Worm (Caenorhabditis elegans) whole organism, late embryonic: ENCODE data around the gene F46G11.2.

Experiments used
- C08G9.2 ChIP-seq: sonication (generic microtip); optimal IDR thresholded peaks from 2 replicates; lab custom pipeline; 2016; ENCODE audit warnings: mild to moderate bottlenecking, missing genetic modification characterization, moderate library complexity, missing compliant biosample characterization
- F13H6.1 ChIP-seq: sonication (generic microtip); optimal IDR thresholded peaks from 2 replicates; lab custom pipeline; 2016; ENCODE audit warnings: missing genetic modification characterization, missing compliant biosample characterization
- K02D7.2 ChIP-seq: sonication (generic microtip); optimal IDR thresholded peaks from 2 replicates; lab custom pipeline; 2017; ENCODE audit warnings: mild to moderate bottlenecking, missing genetic modification characterization, missing compliant biosample characterization
- T23F11.4 ChIP-seq: fragments of 200-800 bp; sonication (Bioruptor generic); optimal IDR thresholded peaks from 2 replicates; lab custom pipeline; 2018; ENCODE audit warnings: mild to moderate bottlenecking, missing genetic modification characterization, missing compliant biosample characterization
- Y22D7AL.16 ChIP-seq: sonication (generic microtip); optimal IDR thresholded peaks from 2 replicates; lab custom pipeline; 2016; ENCODE audit warnings: missing genetic modification characterization, missing compliant biosample characterization
- ama-1 ChIP-seq: fragments of 150-350 bp; optimal IDR thresholded peaks from 2 replicates; lab custom pipeline; 2014
- ceh-14 ChIP-seq: sonication (generic microtip); optimal IDR thresholded peaks from 2 replicates; lab custom pipeline; 2016; ENCODE audit warnings: missing genotype, missing genetic modification characterization, missing compliant biosample characterization
- ceh-2 ChIP-seq: sonication (generic microtip); optimal IDR thresholded peaks from 2 replicates; lab custom pipeline; 2016; ENCODE audit warnings: missing genotype, missing genetic modification characterization, missing compliant biosample characterization
- ceh-24 ChIP-seq: sonication (generic microtip); optimal IDR thresholded peaks from 2 replicates; lab custom pipeline; 2016; ENCODE audit warnings: mild to moderate bottlenecking, missing genetic modification characterization, missing compliant biosample characterization
- ceh-31 ChIP-seq: sonication (generic microtip); optimal IDR thresholded peaks from 2 replicates; lab custom pipeline; 2016; ENCODE audit warnings: missing genetic modification characterization, missing compliant biosample characterization
- ceh-34 ChIP-seq: sonication (generic microtip); optimal IDR thresholded peaks from 2 replicates; lab custom pipeline; 2016; ENCODE audit warnings: mild to moderate bottlenecking, missing genetic modification characterization, missing compliant biosample characterization
- ceh-48 ChIP-seq: sonication (generic microtip); optimal IDR thresholded peaks from 2 replicates; lab custom pipeline; 2016; ENCODE audit warnings: missing genetic modification characterization, inconsistent platforms, missing compliant biosample characterization
- dmd-4 ChIP-seq: sonication (generic microtip); optimal IDR thresholded peaks from 2 replicates; lab custom pipeline; 2016; ENCODE audit warnings: borderline replicate concordance, missing genetic modification characterization, missing compliant biosample characterization
- elt-2 ChIP-seq: sonication (generic microtip); optimal IDR thresholded peaks from 2 replicates; lab custom pipeline; 2016; ENCODE audit warnings: missing genetic modification reagents, missing genetic modification characterization, missing compliant biosample characterization
- fax-1 ChIP-seq: sonication (generic microtip); optimal IDR thresholded peaks from 2 replicates; lab custom pipeline; 2016; ENCODE audit warnings: missing genotype, missing genetic modification characterization, missing compliant biosample characterization
- fkh-6 ChIP-seq: sonication (generic microtip); optimal IDR thresholded peaks from 2 replicates; lab custom pipeline; 2016; ENCODE audit warnings: missing genetic modification characterization, missing compliant biosample characterization
- gmeb-2 ChIP-seq: sonication (generic microtip); optimal IDR thresholded peaks from 2 replicates; lab custom pipeline; 2016; ENCODE audit warnings: missing genetic modification characterization, inconsistent platforms, missing compliant biosample characterization
- hlh-13 ChIP-seq: fragments of 200-800 bp; sonication (Bioruptor generic); optimal IDR thresholded peaks from 2 replicates; lab custom pipeline; 2018; ENCODE audit warnings: mild to moderate bottlenecking, missing genetic modification characterization, missing compliant biosample characterization
- lim-6 ChIP-seq: sonication (generic microtip); optimal IDR thresholded peaks from 2 replicates; lab custom pipeline; 2016; ENCODE audit warnings: missing genetic modification characterization, missing compliant biosample characterization
- lin-11 ChIP-seq: fragments of 200-800 bp; sonication (Bioruptor generic); optimal IDR thresholded peaks from 2 replicates; lab custom pipeline; 2018; ENCODE audit warnings: mild to moderate bottlenecking, missing genetic modification characterization, missing compliant biosample characterization
- nhr-11 ChIP-seq: fragments of 150-350 bp; optimal IDR thresholded peaks from 2 replicates; lab custom pipeline; 2014; ENCODE audit warnings: missing biosample characterization, missing genetic modification characterization
- pax-1 ChIP-seq: fragments of 150-350 bp; optimal IDR thresholded peaks from 2 replicates; lab custom pipeline; 2014; ENCODE audit warnings: missing biosample characterization, missing genetic modification characterization
- pha-4 ChIP-seq: fragments of 150-350 bp; optimal IDR thresholded peaks from 2 replicates; lab custom pipeline; 2018; ENCODE audit warnings: missing biosample characterization, missing genetic modification reagents, missing genetic modification characterization
- pqm-1 ChIP-seq: sonication (generic microtip); optimal IDR thresholded peaks from 2 replicates; lab custom pipeline; 2016; ENCODE audit warnings: missing genetic modification characterization, missing compliant biosample characterization
- sox-2 ChIP-seq: fragments of 200-800 bp; sonication (Bioruptor generic); IDR thresholded peaks from 2 replicates; pipeline ENCODE4 v1.3.6; 2022; ENCODE audit warnings: missing genetic modification reagents, missing genetic modification characterization, missing compliant biosample characterization
- sox-4 ChIP-seq: sonication (generic microtip); optimal IDR thresholded peaks from 2 replicates; lab custom pipeline; 2017; ENCODE audit warnings: mild to moderate bottlenecking, missing genetic modification characterization, inconsistent platforms, missing compliant biosample characterization
- syd-9 ChIP-seq: sonication (generic microtip); optimal IDR thresholded peaks from 2 replicates; lab custom pipeline; 2016; ENCODE audit warnings: mild to moderate bottlenecking, missing genetic modification characterization, moderate library complexity, missing compliant biosample characterization
- tbx-2 ChIP-seq: sonication (generic microtip); optimal IDR thresholded peaks from 2 replicates; lab custom pipeline; 2016; ENCODE audit warnings: missing genetic modification characterization, missing compliant biosample characterization
- tbx-7 ChIP-seq: sonication (generic microtip); optimal IDR thresholded peaks from 2 replicates; lab custom pipeline; 2016; ENCODE audit warnings: missing genotype, missing genetic modification characterization, missing compliant biosample characterization
- unc-3 ChIP-seq, 2 experiments: fragments of 200-800 bp in 1 of 2; sonication (Bioruptor generic) in 1 of 2; sonication (generic microtip) in 1 of 2; conservative IDR thresholded peaks in 1 of 2; optimal IDR thresholded peaks in 1 of 2; 2 replicates each; pipeline versions ENCODE4 v1.3.6 to Lab custom; 2016 to 2022; ENCODE audit warnings: missing compliant biosample characterization in 2 of 2, missing genetic modification characterization in 2 of 2, missing genetic modification reagents in 1 of 2
- unc-55 ChIP-seq: sonication (generic microtip); optimal IDR thresholded peaks from 2 replicates; lab custom pipeline; 2017; ENCODE audit warnings: missing biosample characterization, missing genetic modification reagents, missing genetic modification characterization
- ztf-16 ChIP-seq: sonication (generic microtip); optimal IDR thresholded peaks from 2 replicates; lab custom pipeline; 2017; ENCODE audit warnings: missing genetic modification characterization, missing compliant biosample characterization

The F46G11.2 gene

DNA sequence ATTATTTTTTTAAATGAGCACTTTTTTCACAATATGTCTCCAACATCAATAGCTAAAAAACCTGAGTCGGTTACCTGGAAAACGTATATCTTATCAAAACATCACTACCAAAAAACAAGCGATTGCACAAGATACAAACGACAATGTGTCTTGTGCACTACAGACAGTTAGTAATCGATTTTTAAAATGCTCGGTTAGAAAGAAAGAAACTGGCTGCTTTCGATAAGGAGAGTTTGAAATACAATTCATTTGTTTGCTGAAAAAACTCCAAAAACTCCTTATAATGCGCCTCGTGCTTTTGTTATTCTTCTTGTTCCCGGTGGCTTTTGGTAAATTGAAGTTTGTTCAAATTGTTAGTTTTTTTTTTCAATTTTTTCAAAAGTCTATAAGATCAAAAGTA lies 41.2 kb downstream of the F46G11.2 start, which contains the start of gene acp-5:
Gene acp-5, plus strand, starts transcription at position 261 of the 400 bp plus-strand sequence.
- TF ChIP-seq F13H6.1 = no peak
- no peak for TF ChIP-seq Y22D7AL.16 (tag; lab: Kevin White, UChicago)
- no peak for TF ChIP-seq pha-4 (tag; lab: Kevin White, UChicago)
- TF ChIP-seq pax-1 = no peak

DNA sequence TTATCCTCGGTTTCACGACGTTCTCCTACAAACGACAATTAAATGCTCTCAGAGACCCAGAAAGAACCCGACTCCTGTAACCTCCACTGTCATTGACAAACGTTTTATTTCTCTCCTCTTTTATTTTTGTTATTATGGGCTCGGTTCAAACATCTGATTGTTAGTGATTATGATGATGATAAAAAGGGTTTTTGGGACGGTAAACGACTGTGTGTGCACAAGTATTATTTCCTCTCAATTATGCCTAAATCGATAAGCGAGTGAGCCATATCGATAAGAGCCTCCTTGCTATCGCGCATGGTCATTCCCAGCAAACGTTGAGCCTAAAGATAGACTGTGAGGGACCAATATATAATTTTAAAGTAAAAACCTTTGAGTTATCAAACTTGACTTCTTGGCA lies 43.9 kb downstream of the F46G11.2 start:
- TF ChIP-seq ceh-14 (no peak), elt-2 (peak; percentile 87)

- TF ChIP-seq ceh-24 (tag; lab: Kevin White, UChicago) = no peak
- TF ChIP-seq K02D7.2 (tag; lab: Kevin White, UChicago) = no peak
- no peak for TF ChIP-seq fkh-6 (tag; lab: Kevin White, UChicago)
- TF ChIP-seq lin-11 = no peak
- no peak for TF ChIP-seq elt-2
- no peak for TF ChIP-seq nhr-11 (tag; lab: Kevin White, UChicago)
- no peak for TF ChIP-seq sox-4 (tag; lab: Kevin White, UChicago)
- TF ChIP-seq tbx-7 (tag; lab: Kevin White, UChicago) = no peak
- no peak for TF ChIP-seq tbx-2 (tag; lab: Kevin White, UChicago)
- no peak for TF ChIP-seq ama-1 (lab: Kevin White, UChicago)
- no peak for TF ChIP-seq ceh-34 (tag; lab: Kevin White, UChicago)
- TF ChIP-seq pqm-1 (tag; lab: Kevin White, UChicago) = no peak
- no peak for TF ChIP-seq pax-1
These were observed 46.9 kb downstream of the F46G11.2 start, which contains the start of gene F13D11.4 for ce11 chrX:5834581-5835481. F13D11.4 (minus strand) TSS chrX:5834805.

- no peak for TF ChIP-seq dmd-4 (tag; lab: Kevin White, UChicago)
- TF ChIP-seq nhr-11 (tag; lab: Kevin White, UChicago) = no peak
- no peak for TF ChIP-seq syd-9 (tag; lab: Kevin White, UChicago)
- no peak for TF ChIP-seq ceh-2
- no peak for TF ChIP-seq unc-3 (GFP tag; conservative IDR thresholded peaks at IDR 0.05; lab: Robert Waterston, UW)
- no peak for TF ChIP-seq unc-3 (tag; optimal IDR thresholded peaks at IDR 0.05; lab: Kevin White, UChicago)
- TF ChIP-seq gmeb-2 = no peak
- no peak for TF ChIP-seq lin-11
- no peak for TF ChIP-seq F13H6.1
- TF ChIP-seq ceh-31 (tag; lab: Kevin White, UChicago) = no peak
- no peak for TF ChIP-seq ztf-16 (tag; lab: Kevin White, UChicago)
- no peak for TF ChIP-seq C08G9.2 (tag; lab: Kevin White, UChicago)
- TF ChIP-seq ceh-48 (tag; lab: Kevin White, UChicago) = no peak
- TF ChIP-seq T23F11.4 (GFP tag; lab: Kevin White, UChicago) = no peak
- no peak for TF ChIP-seq lim-6 (tag; lab: Kevin White, UChicago)
- no peak for TF ChIP-seq hlh-13
- no peak for TF ChIP-seq fax-1 (tag; lab: Kevin White, UChicago)
These were observed 48.6 kb downstream of the F46G11.2 start for ce11 chrX:5836527-5836926.

ce11 chrX:5837035-5837434 lies 49.1 kb downstream of the F46G11.2 start:
- TF ChIP-seq sox-2 (GFP tag; lab: Robert Waterston, UW) (no peak), unc-55 (GFP tag; lab: Kevin White, UChicago) (peak; percentile 60), gmeb-2 (no peak)
